Fruit fly (Drosophila melanogaster) whole organism, embryonic: Measurements from ENCODE around the gene Rh4.
A peak's percentile ranks its signal among the peaks of the same experiment; 100 is the strongest.

Experiments used
- B-H2 ChIP-seq: fragments of 200-800 bp; sonication (Bioruptor generic); optimal IDR thresholded peaks from 2 replicates; lab custom pipeline; 2018; ENCODE audit warnings: missing biosample characterization, mild to moderate bottlenecking, missing genetic modification characterization
- CG10321 ChIP-seq: fragments of 200-800 bp; sonication (Bioruptor generic); IDR thresholded peaks from 2 replicates; pipeline ENCODE4 v1.3.6; 2022; ENCODE audit warnings: missing biosample characterization, missing genetic modification characterization
- CG12236 ChIP-seq: fragments of 200-800 bp; sonication (Bioruptor generic); optimal IDR thresholded peaks from 2 replicates; lab custom pipeline; 2016; ENCODE audit warnings: missing biosample characterization, missing genetic modification characterization
- CG13123 ChIP-seq: fragments of 200-800 bp; sonication (Bioruptor generic); optimal IDR thresholded peaks from 2 replicates; lab custom pipeline; 2016; ENCODE audit warnings: missing biosample characterization, missing genetic modification characterization
- CG14710 ChIP-seq: fragments of 200-800 bp; sonication (Bioruptor generic); optimal IDR thresholded peaks from 3 replicates; lab custom pipeline; 2019; ENCODE audit warnings: missing biosample characterization, mild to moderate bottlenecking, missing genetic modification characterization, moderate library complexity
- CG14860 ChIP-seq: fragments of 200-800 bp; sonication (Bioruptor generic); IDR thresholded peaks from 3 replicates; pipeline ENCODE4 v1.3.6; 2022; ENCODE audit warnings: missing biosample characterization, missing genetic modification characterization; ENCODE audit not compliant: partially characterized antibody
- CG16815 ChIP-seq: fragments of 200-800 bp; sonication (Bioruptor generic); optimal IDR thresholded peaks from 3 replicates; lab custom pipeline; 2017; ENCODE audit warnings: missing biosample characterization, mild to moderate bottlenecking, missing genetic modification characterization
- CG17186 ChIP-seq: fragments of 200-800 bp; sonication (Bioruptor generic); optimal IDR thresholded peaks from 3 replicates; lab custom pipeline; 2017; ENCODE audit warnings: missing biosample characterization, missing genetic modification reagents, missing genetic modification characterization
- CG17385 ChIP-seq: fragments of 200-800 bp; sonication (Bioruptor generic); optimal IDR thresholded peaks from 3 replicates; lab custom pipeline; 2018; ENCODE audit warnings: missing biosample characterization, mild to moderate bottlenecking, missing genetic modification characterization
- CG17612 ChIP-seq: fragments of 200-800 bp; sonication (Bioruptor generic); IDR thresholded peaks from 2 replicates; pipeline ENCODE4 v1.3.6; 2022; ENCODE audit warnings: missing biosample characterization, missing genetic modification characterization
- CG17912 ChIP-seq: fragments of 200-800 bp; sonication (Bioruptor generic); optimal IDR thresholded peaks from 2 replicates; lab custom pipeline; 2018; ENCODE audit warnings: missing biosample characterization, mild to moderate bottlenecking, missing genetic modification characterization
- CG18262 ChIP-seq: fragments of 200-800 bp; optimal IDR thresholded peaks from 3 replicates; lab custom pipeline; 2019; ENCODE audit warnings: missing biosample characterization, mild to moderate bottlenecking, missing genetic modification characterization, moderate library complexity
- CG18764 ChIP-seq: fragments of 200-800 bp; sonication (Bioruptor generic); optimal IDR thresholded peaks from 3 replicates; lab custom pipeline; 2016; ENCODE audit warnings: missing biosample characterization, missing genetic modification characterization
- CG2875 ChIP-seq: fragments of 200-800 bp; sonication (Bioruptor generic); optimal IDR thresholded peaks from 2 replicates; lab custom pipeline; 2017; ENCODE audit warnings: missing biosample characterization, mild to moderate bottlenecking, missing genetic modification characterization, missing genetic modification reagents
- CG30431 ChIP-seq: fragments of 200-800 bp; sonication (Bioruptor generic); optimal IDR thresholded peaks from 2 replicates; lab custom pipeline; 2017; ENCODE audit warnings: missing biosample characterization, missing genetic modification characterization
- CG3163 ChIP-seq: fragments of 200-800 bp; sonication (Bioruptor generic); optimal IDR thresholded peaks from 3 replicates; lab custom pipeline; 2016; ENCODE audit warnings: missing biosample characterization, missing genetic modification characterization
- CG4617 ChIP-seq: fragments of 200-800 bp; sonication (Bioruptor generic); optimal IDR thresholded peaks from 3 replicates; lab custom pipeline; 2016; ENCODE audit warnings: missing biosample characterization, missing genetic modification characterization, borderline replicate concordance
- CG5180 ChIP-seq: fragments of 200-800 bp; sonication (Bioruptor generic); optimal IDR thresholded peaks from 3 replicates; lab custom pipeline; 2017; ENCODE audit warnings: missing biosample characterization, missing genetic modification characterization, mild to moderate bottlenecking, moderate library complexity, missing genetic modification reagents
- CG6683 ChIP-seq: fragments of 200-800 bp; sonication (Bioruptor generic); optimal IDR thresholded peaks from 2 replicates; lab custom pipeline; 2017; ENCODE audit warnings: missing biosample characterization, mild to moderate bottlenecking, missing genetic modification characterization, missing genetic modification reagents
- CG7357 ChIP-seq: fragments of 200-800 bp; sonication (Bioruptor generic); IDR thresholded peaks from 3 replicates; pipeline ENCODE4 v1.3.6; 2022; ENCODE audit warnings: missing biosample characterization, missing genetic modification characterization
- CG7928 ChIP-seq: fragments of 200-800 bp; sonication (Bioruptor generic); optimal IDR thresholded peaks from 2 replicates; lab custom pipeline; 2017; ENCODE audit warnings: missing biosample characterization, mild to moderate bottlenecking, missing genetic modification characterization
- CG7987 ChIP-seq: fragments of 200-800 bp; sonication (Bioruptor generic); optimal IDR thresholded peaks from 2 replicates; lab custom pipeline; 2018; ENCODE audit warnings: missing biosample characterization, mild to moderate bottlenecking, missing genetic modification characterization, moderate library complexity
- CG8290 ChIP-seq, 3 experiments: fragments of 200-800 bp; sonication (Bioruptor generic); optimal IDR thresholded peaks; 2 replicates each; lab custom pipeline; 2016 to 2019; ENCODE audit warnings: missing biosample characterization in 3 of 3, missing genetic modification characterization in 3 of 3, mild to moderate bottlenecking in 2 of 3, moderate library complexity in 1 of 3
- D19B ChIP-seq: fragments of 200-800 bp; sonication (Bioruptor generic); optimal IDR thresholded peaks from 2 replicates; lab custom pipeline; 2017; ENCODE audit warnings: missing biosample characterization, mild to moderate bottlenecking, missing genetic modification characterization
- Dbx ChIP-seq: fragments of 200-800 bp; sonication (Bioruptor generic); IDR thresholded peaks from 3 replicates; pipeline ENCODE4 v1.3.6; 2022; ENCODE audit warnings: missing biosample characterization, missing genetic modification characterization
- Dip2 ChIP-seq: fragments of 200-800 bp; sonication (Bioruptor generic); IDR thresholded peaks from 2 replicates; pipeline ENCODE4 v1.3.6; 2022; ENCODE audit warnings: missing biosample characterization, missing genetic modification characterization
- Dip3 ChIP-seq: fragments of 200-800 bp; sonication (Bioruptor generic); optimal IDR thresholded peaks from 3 replicates; lab custom pipeline; 2016; ENCODE audit warnings: missing biosample characterization, missing genetic modification characterization
- Doc2 ChIP-seq: fragments of 200-800 bp; sonication (Bioruptor generic); IDR thresholded peaks from 2 replicates; pipeline ENCODE4 v1.3.6; 2022; ENCODE audit warnings: missing biosample characterization, missing genetic modification characterization
- Eip74EF ChIP-seq, 2 experiments: fragments of 200-800 bp in 1 of 2; fragments of >200 bp in 1 of 2; sonication (Bioruptor generic) in 1 of 2; optimal IDR thresholded peaks; 2 replicates each; lab custom pipeline; 2017 to 2019; ENCODE audit warnings: missing biosample characterization in 2 of 2, missing genetic modification characterization in 2 of 2, mild to moderate bottlenecking in 1 of 2, moderate library complexity in 1 of 2
- H15 ChIP-seq: fragments of 200-800 bp; sonication (Bioruptor generic); IDR thresholded peaks from 3 replicates; pipeline ENCODE4 v1.3.6; 2022; ENCODE audit warnings: missing biosample characterization, missing genetic modification characterization
- H2.0 ChIP-seq: fragments of 200-800 bp; sonication (Bioruptor generic); IDR thresholded peaks from 2 replicates; pipeline ENCODE4 v1.3.6; 2022; ENCODE audit warnings: missing biosample characterization, missing genetic modification characterization
- Hand ChIP-seq: fragments of 200-800 bp; sonication (Bioruptor generic); optimal IDR thresholded peaks from 2 replicates; lab custom pipeline; 2017; ENCODE audit warnings: mild to moderate bottlenecking, missing biosample characterization, missing genetic modification reagents, missing genetic modification characterization
- Kr ChIP-seq: fragments of 200-800 bp; sonication (Bioruptor generic); optimal IDR thresholded peaks from 2 replicates; lab custom pipeline; 2017; ENCODE audit warnings: missing biosample characterization, mild to moderate bottlenecking, missing genetic modification characterization
- NC2β ChIP-seq: fragments of 200-800 bp; sonication (Bioruptor generic); optimal IDR thresholded peaks from 2 replicates; lab custom pipeline; 2016; ENCODE audit warnings: missing biosample characterization, missing genetic modification characterization
- Nf-YA ChIP-seq: fragments of 200-800 bp; sonication (Bioruptor generic); IDR thresholded peaks from 2 replicates; pipeline ENCODE4 v1.3.6; 2022; ENCODE audit warnings: missing biosample characterization, missing genetic modification characterization
- Poxn ChIP-seq: fragments of 200-800 bp; sonication (Bioruptor generic); IDR thresholded peaks from 2 replicates; pipeline ENCODE4 v1.3.6; 2022; ENCODE audit warnings: missing biosample characterization, missing genetic modification characterization
- Sox100B ChIP-seq: fragments of 200-800 bp; sonication (Bioruptor generic); optimal IDR thresholded peaks from 3 replicates; lab custom pipeline; 2018; ENCODE audit warnings: missing biosample characterization, mild to moderate bottlenecking, missing genetic modification characterization
- Sry-β ChIP-seq: fragments of 200-800 bp; sonication (Bioruptor generic); optimal IDR thresholded peaks from 2 replicates; lab custom pipeline; 2018; ENCODE audit warnings: missing biosample characterization, mild to moderate bottlenecking, missing genetic modification characterization, moderate library complexity
- ab ChIP-seq: fragments of 200-800 bp; sonication (Bioruptor generic); optimal IDR thresholded peaks from 2 replicates; lab custom pipeline; 2016; ENCODE audit warnings: missing biosample characterization, missing genetic modification characterization
- btn ChIP-seq: fragments of 200-800 bp; sonication (Bioruptor generic); optimal IDR thresholded peaks from 2 replicates; lab custom pipeline; 2016; ENCODE audit warnings: missing biosample characterization, missing genetic modification characterization
- cg ChIP-seq: fragments of 200-800 bp; sonication (Bioruptor generic); optimal IDR thresholded peaks from 3 replicates; lab custom pipeline; 2019; ENCODE audit warnings: missing biosample characterization, mild to moderate bottlenecking, missing genetic modification characterization, moderate library complexity
- disco-r ChIP-seq: fragments of 200-800 bp; sonication (Bioruptor generic); optimal IDR thresholded peaks from 2 replicates; lab custom pipeline; 2016; ENCODE audit warnings: missing biosample characterization, missing genetic modification characterization
- gsb ChIP-seq: fragments of 200-800 bp; sonication (Bioruptor generic); IDR thresholded peaks from 2 replicates; pipeline ENCODE4 v1.3.6; 2022; ENCODE audit warnings: missing biosample characterization, missing genetic modification characterization
- lmd ChIP-seq: fragments of 200-800 bp; sonication (Bioruptor generic); IDR thresholded peaks from 2 replicates; pipeline ENCODE4 v1.3.6; 2022; ENCODE audit warnings: missing biosample characterization, missing genetic modification characterization
- luna ChIP-seq: fragments of 200-800 bp; sonication (Bioruptor generic); optimal IDR thresholded peaks from 2 replicates; lab custom pipeline; 2016; ENCODE audit warnings: missing biosample characterization, missing genetic modification characterization
- mld ChIP-seq: fragments of 200-800 bp; sonication (Bioruptor generic); IDR thresholded peaks from 3 replicates; pipeline ENCODE4 v1.3.6; 2022; ENCODE audit warnings: missing biosample characterization, missing genetic modification characterization; ENCODE audit not compliant: partially characterized antibody
- oc ChIP-seq: fragments of 200-800 bp; sonication (Bioruptor generic); optimal IDR thresholded peaks from 2 replicates; lab custom pipeline; 2018; ENCODE audit warnings: missing biosample characterization, mild to moderate bottlenecking, missing genetic modification characterization, moderate library complexity
- pros ChIP-seq: fragments of 200-800 bp; sonication (Bioruptor generic); optimal IDR thresholded peaks from 3 replicates; lab custom pipeline; 2019; ENCODE audit warnings: missing biosample characterization, mild to moderate bottlenecking, missing genetic modification characterization, moderate library complexity
- unc-4 ChIP-seq: fragments of 200-800 bp; sonication (Bioruptor generic); IDR thresholded peaks from 2 replicates; pipeline ENCODE4 v1.3.6; 2022; ENCODE audit warnings: missing biosample characterization, missing genetic modification characterization; ENCODE audit not compliant: partially characterized antibody
- wor ChIP-seq: fragments of 200-800 bp; sonication (Bioruptor generic); IDR thresholded peaks from 2 replicates; pipeline ENCODE4 v1.3.6; 2022; ENCODE audit warnings: missing biosample characterization, missing genetic modification characterization

Rh4 gene

DNA sequence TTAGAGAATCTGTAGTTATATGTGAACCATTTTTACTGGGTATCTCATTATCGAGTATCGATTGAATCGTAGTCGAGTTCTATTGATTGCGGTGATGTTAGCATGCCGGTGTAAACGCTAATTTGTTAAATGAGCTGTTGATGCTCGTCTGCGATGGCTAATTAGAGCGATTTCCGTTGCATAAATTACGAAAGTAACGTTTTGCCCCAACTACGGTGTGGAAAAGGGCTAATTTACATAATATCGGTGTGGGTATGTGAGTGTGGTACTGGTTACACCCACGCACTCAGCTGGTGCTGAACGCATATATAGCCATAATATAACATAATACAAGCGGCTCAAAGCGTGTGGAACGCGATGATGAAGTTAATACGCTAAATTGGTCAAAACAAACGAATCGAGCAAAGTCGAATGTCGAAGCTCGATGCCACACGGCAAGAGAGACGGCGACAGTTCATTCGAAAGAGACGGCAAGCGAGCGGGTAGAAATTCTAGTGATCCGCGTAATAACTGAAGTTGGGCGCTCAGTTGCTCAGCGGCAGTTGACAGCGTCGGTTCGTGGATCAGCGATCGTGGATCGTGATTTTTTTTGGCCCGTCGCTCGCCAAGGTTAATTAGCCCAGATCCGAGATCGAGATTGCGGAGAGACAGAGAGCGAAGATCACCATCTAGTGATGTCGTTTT lies 14.6 kb upstream of the Rh4 start, which contains the start of gene CG32170:
CG32170 (plus strand) TSS at position 525 of the 684 bp plus-strand sequence.
- TF ChIP-seq Dip3 (no peak), CG14860 (GFP tag; lab: Robert Waterston, UW) (no peak), H2.0 (GFP tag; lab: Robert Waterston, UW) (no peak), Eip74EF (GFP tag; optimal IDR thresholded peaks at IDR 0.05; lab: Kevin White, UChicago) (no peak), CG17186 (no peak), CG14710 (tag; lab: Kevin White, UChicago) (no peak), unc-4 (GFP tag; lab: Robert Waterston, UW) (no peak), Nf-YA (no peak), CG2875 (GFP tag; lab: Kevin White, UChicago) (no peak), luna (GFP tag; lab: Kevin White, UChicago) (no peak), CG7357 (GFP tag; lab: Robert Waterston, UW) (no peak), CG12236 (GFP tag; lab: Kevin White, UChicago) (no peak), mld (GFP tag; lab: Robert Waterston, UW) (no peak), oc (tag; lab: Kevin White, UChicago) (peak; percentile 18), wor (GFP tag; lab: Robert Waterston, UW) (no peak), CG17912 (GFP tag; lab: Kevin White, UChicago) (no peak), CG3163 (GFP tag; lab: Kevin White, UChicago) (no peak), CG8290 (GFP tag; optimal IDR thresholded peaks at IDR 0.05; lab: Kevin White, UChicago) (no peak), CG8290 (tag; optimal IDR thresholded peaks at IDR 0.05; lab: Kevin White, UChicago) (peak in 1 of 2 experiments; percentile 19), NC2β (no peak), Dip2 (GFP tag; lab: Robert Waterston, UW) (no peak), lmd (no peak), Sox100B (GFP tag; lab: Kevin White, UChicago) (no peak), CG13123 (no peak), Kr (GFP tag; lab: Kevin White, UChicago) (no peak), btn (GFP tag; lab: Kevin White, UChicago) (no peak), Doc2 (GFP tag; lab: Robert Waterston, UW) (no peak), CG18764 (GFP tag; lab: Kevin White, UChicago) (no peak), CG17385 (GFP tag; lab: Kevin White, UChicago) (no peak), disco-r (no peak), CG7928 (GFP tag; lab: Kevin White, UChicago) (no peak), CG4617 (GFP tag; lab: Kevin White, UChicago) (no peak), CG30431 (GFP tag; lab: Kevin White, UChicago) (no peak), cg (GFP tag; lab: Kevin White, UChicago) (peak; percentile 35), CG5180 (GFP tag; lab: Kevin White, UChicago) (no peak), B-H2 (GFP tag; lab: Kevin White, UChicago) (peak; percentile 65), CG10321 (peak; percentile 89), CG17612 (GFP tag; lab: Robert Waterston, UW) (no peak), CG6683 (no peak), CG16815 (GFP tag; lab: Kevin White, UChicago) (no peak), gsb (no peak), H15 (GFP tag; lab: Robert Waterston, UW) (no peak), Hand (GFP tag; lab: Kevin White, UChicago) (no peak), Sry-β (GFP tag; lab: Kevin White, UChicago) (no peak), D19B (GFP tag; lab: Kevin White, UChicago) (peak; percentile 33), pros (GFP tag; lab: Kevin White, UChicago) (no peak), CG7987 (GFP tag; lab: Kevin White, UChicago) (no peak), CG18262 (tag; lab: Kevin White, UChicago) (no peak), Dbx (GFP tag; lab: Robert Waterston, UW) (peak; percentile 44; the same call in 1 of the 3 replicates), ab (no peak), Poxn (no peak)
